Worm (Caenorhabditis elegans) whole organism, late embryonic: ENCODE results near the gene ilcr-2.

Experiments
- F13H6.1 ChIP-seq: sonication (generic microtip); optimal IDR thresholded peaks from 2 replicates; lab custom pipeline; 2016; ENCODE audit warnings: missing genetic modification characterization, missing compliant biosample characterization
- K02D7.2 ChIP-seq: sonication (generic microtip); optimal IDR thresholded peaks from 2 replicates; lab custom pipeline; 2017; ENCODE audit warnings: mild to moderate bottlenecking, missing genetic modification characterization, missing compliant biosample characterization
- ceh-31 ChIP-seq: sonication (generic microtip); optimal IDR thresholded peaks from 2 replicates; lab custom pipeline; 2016; ENCODE audit warnings: missing genetic modification characterization, missing compliant biosample characterization
- elt-2 ChIP-seq: sonication (generic microtip); optimal IDR thresholded peaks from 2 replicates; lab custom pipeline; 2016; ENCODE audit warnings: missing genetic modification reagents, missing genetic modification characterization, missing compliant biosample characterization
- fkh-10 ChIP-seq: fragments of 150-350 bp; optimal IDR thresholded peaks from 2 replicates; lab custom pipeline; 2014; ENCODE audit warnings: missing biosample characterization, missing genetic modification reagents, missing genetic modification characterization
- fkh-6 ChIP-seq: sonication (generic microtip); optimal IDR thresholded peaks from 2 replicates; lab custom pipeline; 2016; ENCODE audit warnings: missing genetic modification characterization, missing compliant biosample characterization
- madf-2 ChIP-seq: sonication (generic microtip); optimal IDR thresholded peaks from 2 replicates; lab custom pipeline; 2017; ENCODE audit warnings: missing genetic modification characterization, missing compliant biosample characterization
- nhr-232 ChIP-seq: sonication (generic microtip); optimal IDR thresholded peaks from 2 replicates; lab custom pipeline; 2016; ENCODE audit warnings: missing genetic modification characterization, missing compliant biosample characterization
- npax-4 ChIP-seq: sonication (generic microtip); optimal IDR thresholded peaks from 2 replicates; lab custom pipeline; 2016; ENCODE audit warnings: missing genetic modification characterization, missing compliant biosample characterization
- pha-4 ChIP-seq: fragments of 150-350 bp; optimal IDR thresholded peaks from 2 replicates; lab custom pipeline; 2018; ENCODE audit warnings: missing biosample characterization, missing genetic modification reagents, missing genetic modification characterization
- rnt-1 ChIP-seq: sonication (generic microtip); optimal IDR thresholded peaks from 2 replicates; lab custom pipeline; 2016; ENCODE audit warnings: missing genetic modification characterization, missing compliant biosample characterization
- tbx-7 ChIP-seq: sonication (generic microtip); optimal IDR thresholded peaks from 2 replicates; lab custom pipeline; 2016; ENCODE audit warnings: missing genotype, missing genetic modification characterization, missing compliant biosample characterization

- TF ChIP-seq tbx-7 (tag; lab: Kevin White, UChicago) (no peak), madf-2 (tag; lab: Kevin White, UChicago) (no peak), rnt-1 (no peak), npax-4 (tag; lab: Kevin White, UChicago) (no peak), elt-2 (tag; lab: Kevin White, UChicago) (no peak), K02D7.2 (no peak), nhr-232 (tag; lab: Kevin White, UChicago) (no peak), F13H6.1 (tag; lab: Kevin White, UChicago) (no peak), fkh-10 (GFP tag; lab: Kevin White, UChicago) (no peak), pha-4 (tag; lab: Kevin White, UChicago) (no peak), fkh-6 (tag; lab: Kevin White, UChicago) (no peak), ceh-31 (tag; lab: Kevin White, UChicago) (no peak)
Observed at ce11 chrII:5500470-5500869, 25.4 kb downstream of the ilcr-2 start, which contains the start of gene fzy-1.
